Fruit fly (Drosophila melanogaster): ENCODE data around the gene CG15534.

DNA sequence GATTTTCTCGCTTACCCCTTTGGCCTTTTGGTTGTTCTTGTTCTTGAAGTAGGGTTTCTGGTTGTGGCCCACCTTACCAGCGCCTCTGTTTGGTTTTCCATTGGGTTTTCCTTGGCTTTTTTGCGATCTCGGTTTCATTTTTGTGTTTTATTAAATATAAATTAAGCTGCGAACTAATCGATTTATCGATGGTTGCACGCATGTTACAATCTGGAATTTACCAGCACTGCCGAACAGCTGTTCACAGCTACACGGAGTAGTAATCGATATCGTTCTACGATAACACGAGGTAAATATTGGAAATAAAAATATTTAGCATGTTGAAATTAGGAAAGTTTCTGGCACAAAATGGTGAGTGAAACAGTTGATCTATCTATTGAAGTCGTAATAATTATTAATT, 8.2 kb upstream of the CG15534 start, which contains the start of the genes CG15535 and mRpS18C:
- TF ChIP-seq CG10669 (GFP tag; optimal IDR thresholded peaks at IDR 0.05) (no peak), Met (GFP tag; optimal IDR thresholded peaks at IDR 0.05) (no peak), Sox102F (GFP tag; optimal IDR thresholded peaks at IDR 0.05) (no peak), Sox15 (GFP tag; optimal IDR thresholded peaks at IDR 0.05) (no peak), Lpt (GFP tag; optimal IDR thresholded peaks at IDR 0.05) (no peak), Hr39 (GFP tag; optimal IDR thresholded peaks at IDR 0.05) (no peak)
